Worm (Caenorhabditis elegans) whole organism, mixed stage, embryonic: ENCODE data around the gene ZK688.7.

Experiments
- mls-2 ChIP-seq: sonication (generic microtip); optimal IDR thresholded peaks from 2 replicates; lab custom pipeline; 2016; ENCODE audit warnings: mild to moderate bottlenecking, missing genetic modification characterization, moderate library complexity, missing compliant biosample characterization
- nhr-237 ChIP-seq: fragments of 150-350 bp; optimal IDR thresholded peaks from 2 replicates; lab custom pipeline; 2014; ENCODE audit warnings: missing biosample characterization, missing genetic modification characterization
- nhr-28 ChIP-seq: fragments of 150-350 bp; optimal IDR thresholded peaks from 2 replicates; lab custom pipeline; 2014; ENCODE audit warnings: missing biosample characterization, missing genetic modification characterization

DNA sequence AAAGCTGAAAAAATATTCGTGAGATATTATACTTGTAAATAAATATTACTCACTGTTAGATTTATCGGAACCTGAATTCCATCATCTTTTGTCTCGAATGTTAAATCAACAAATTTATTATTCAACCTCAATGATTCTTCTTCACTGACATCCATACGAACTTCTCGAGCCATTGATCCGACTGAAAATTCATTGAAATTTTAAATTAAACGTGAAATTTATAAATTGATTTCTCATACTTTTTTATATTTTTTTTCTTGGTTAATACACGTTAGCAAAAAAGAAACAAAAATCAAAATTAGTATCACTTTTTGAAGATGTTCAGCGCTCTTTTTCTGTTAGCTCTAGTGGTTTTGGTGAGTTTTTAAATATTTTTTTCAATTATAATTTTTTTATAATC is 8.4 kb upstream of the ZK688.7 start, which contains the start of gene C29E4.14:
- TF ChIP-seq nhr-28 (tag; lab: Kevin White, UChicago) (no peak), mls-2 (tag; lab: Kevin White, UChicago) (no peak), nhr-237 (tag; lab: Kevin White, UChicago) (no peak)
